Worm (Caenorhabditis elegans) whole organism, L2 larva: ENCODE measurements around the gene F18A12.7.

Experiments used
- R02D3.7 ChIP-seq: fragments of 150-350 bp; optimal IDR thresholded peaks from 2 replicates; lab custom pipeline; 2014; ENCODE audit warnings: missing biosample characterization, missing genetic modification characterization
- aly-2 ChIP-seq: fragments of 150-350 bp; optimal IDR thresholded peaks from 2 replicates; lab custom pipeline; 2014; ENCODE audit warnings: missing biosample characterization, missing genetic modification characterization
- ama-1 ChIP-seq: fragments of 150-350 bp; optimal IDR thresholded peaks from 2 replicates; lab custom pipeline; 2018; ENCODE audit warnings: inconsistent platforms
- unc-39 ChIP-seq: fragments of 150-350 bp; optimal IDR thresholded peaks from 2 replicates; lab custom pipeline; 2014; ENCODE audit warnings: missing biosample characterization, missing genetic modification characterization
- unc-62 ChIP-seq: fragments of 150-350 bp; optimal IDR thresholded peaks from 2 replicates; lab custom pipeline; 2014; ENCODE audit warnings: missing biosample characterization, missing genetic modification reagents, missing genetic modification characterization

ce11 chrII:3460048-3460447 is 45.8 kb upstream of the F18A12.7 start, which contains the start of gene C16C8.7:
- TF ChIP-seq unc-62, result no peak
- TF ChIP-seq aly-2 (tag; lab: Kevin White, UChicago), result no peak
- TF ChIP-seq ama-1 (lab: Kevin White, UChicago), result no peak
- no peak for TF ChIP-seq R02D3.7 (tag; lab: Kevin White, UChicago)
- no peak for TF ChIP-seq unc-39 (tag; lab: Kevin White, UChicago)
